Worm (Caenorhabditis elegans) whole organism, L3 larva: Measurements from ENCODE around the gene sid-3.

ENCODE experiments used
- R02D3.7 ChIP-seq: fragments of 150-350 bp; optimal IDR thresholded peaks from 2 replicates; lab custom pipeline; 2014; ENCODE audit warnings: missing biosample characterization, missing genetic modification characterization
- ZK546.5 ChIP-seq: sonication (generic microtip); optimal IDR thresholded peaks from 2 replicates; lab custom pipeline; 2017; ENCODE audit warnings: missing biosample characterization, missing genetic modification characterization
- aly-2 ChIP-seq: fragments of 150-350 bp; optimal IDR thresholded peaks from 2 replicates; lab custom pipeline; 2014; ENCODE audit warnings: missing biosample characterization, missing genetic modification characterization
- ama-1 ChIP-seq: fragments of 150-350 bp; optimal IDR thresholded peaks from 2 replicates; lab custom pipeline; 2018
- ceh-16 ChIP-seq: sonication (generic microtip); optimal IDR thresholded peaks from 2 replicates; lab custom pipeline; 2017; ENCODE audit warnings: missing biosample characterization, missing genetic modification characterization
- ceh-28 ChIP-seq: fragments of 150-350 bp; optimal IDR thresholded peaks from 2 replicates; lab custom pipeline; 2014; ENCODE audit warnings: missing biosample characterization, missing genetic modification reagents, missing genetic modification characterization
- ceh-82 ChIP-seq: fragments of 150-350 bp; optimal IDR thresholded peaks from 2 replicates; lab custom pipeline; 2014; ENCODE audit warnings: missing biosample characterization, missing genetic modification characterization
- ceh-9 ChIP-seq: sonication (generic microtip); optimal IDR thresholded peaks from 2 replicates; lab custom pipeline; 2018; ENCODE audit warnings: missing biosample characterization, missing genetic modification characterization
- daf-12 ChIP-seq: fragments of 150-350 bp; optimal IDR thresholded peaks from 2 replicates; lab custom pipeline; 2014; ENCODE audit warnings: missing biosample characterization, missing genetic modification reagents, missing genetic modification characterization
- egl-27 ChIP-seq: sonication (generic microtip); optimal IDR thresholded peaks from 4 replicates; lab custom pipeline; 2017; ENCODE audit warnings: missing biosample characterization, missing genetic modification reagents, missing genetic modification characterization
- egl-5 ChIP-seq: fragments of 150-350 bp; optimal IDR thresholded peaks from 2 replicates; lab custom pipeline; 2017; ENCODE audit warnings: missing biosample characterization, missing genetic modification reagents, missing genetic modification characterization, inconsistent platforms
- elt-1 ChIP-seq: fragments of 150-350 bp; optimal IDR thresholded peaks from 2 replicates; lab custom pipeline; 2014; ENCODE audit warnings: missing biosample characterization, missing genetic modification characterization
- elt-2 ChIP-seq: sonication (generic microtip); optimal IDR thresholded peaks from 2 replicates; lab custom pipeline; 2016; ENCODE audit warnings: missing genetic modification reagents, mild to moderate bottlenecking, missing genetic modification characterization, missing compliant biosample characterization
- elt-3 ChIP-seq, 3 experiments: fragments of 150-350 bp in 1 of 3; sonication (generic microtip) in 2 of 3; optimal IDR thresholded peaks; 2 replicates in 2 of 3; 4 replicates in 1 of 3; lab custom pipeline; 2014 to 2017; ENCODE audit warnings: missing biosample characterization in 3 of 3, missing genetic modification characterization in 3 of 3
- eor-1 ChIP-seq, 2 experiments: fragments of 150-350 bp; optimal IDR thresholded peaks; 2 replicates each; lab custom pipeline; 2014 to 2018; ENCODE audit warnings: missing biosample characterization in 2 of 2, missing genetic modification characterization in 2 of 2
- fkh-10 ChIP-seq: sonication (generic microtip); optimal IDR thresholded peaks from 2 replicates; lab custom pipeline; 2017; ENCODE audit warnings: missing biosample characterization, missing genetic modification reagents, missing genetic modification characterization
- fkh-2 ChIP-seq: fragments of 150-350 bp; optimal IDR thresholded peaks from 2 replicates; lab custom pipeline; 2014; ENCODE audit warnings: missing biosample characterization, missing genetic modification reagents, missing genetic modification characterization
- fos-1 ChIP-seq: fragments of 150-350 bp; optimal IDR thresholded peaks from 2 replicates; lab custom pipeline; 2014; ENCODE audit warnings: missing biosample characterization, missing genetic modification characterization
- hmg-11 ChIP-seq: sonication (generic microtip); optimal IDR thresholded peaks from 2 replicates; lab custom pipeline; 2016; ENCODE audit warnings: missing genetic modification characterization, missing compliant biosample characterization
- jun-1 ChIP-seq: fragments of 150-350 bp; optimal IDR thresholded peaks from 2 replicates; lab custom pipeline; 2014; ENCODE audit warnings: missing biosample characterization, missing genetic modification reagents, missing genetic modification characterization
- lin-15B ChIP-seq: fragments of 150-350 bp; optimal IDR thresholded peaks from 2 replicates; lab custom pipeline; 2014; ENCODE audit warnings: missing biosample characterization, missing genetic modification characterization
- lin-39 ChIP-seq: fragments of 150-350 bp; optimal IDR thresholded peaks from 2 replicates; lab custom pipeline; 2018; ENCODE audit warnings: missing biosample characterization, missing genetic modification reagents, missing genetic modification characterization
- lsy-12 ChIP-seq: sonication (generic microtip); optimal IDR thresholded peaks from 2 replicates; lab custom pipeline; 2016; ENCODE audit warnings: mild to moderate bottlenecking, missing genetic modification characterization, missing compliant biosample characterization
- mdl-1 ChIP-seq: fragments of 150-350 bp; optimal IDR thresholded peaks from 2 replicates; lab custom pipeline; 2014; ENCODE audit warnings: missing biosample characterization, missing genetic modification characterization
- mml-1 ChIP-seq: fragments of 150-350 bp; sonication (generic microtip); optimal IDR thresholded peaks from 3 replicates; lab custom pipeline; 2014; ENCODE audit warnings: missing biosample characterization, missing genetic modification characterization
- nfya-1 ChIP-seq: sonication (generic microtip); optimal IDR thresholded peaks from 2 replicates; lab custom pipeline; 2017; ENCODE audit warnings: missing genetic modification characterization, mild to moderate bottlenecking, missing compliant biosample characterization, antibody characterized with exemption, moderate library complexity; ENCODE audit not compliant: insufficient read depth
- nhr-11 ChIP-seq: fragments of 150-350 bp; optimal IDR thresholded peaks from 2 replicates; lab custom pipeline; 2014; ENCODE audit warnings: missing biosample characterization, missing genetic modification characterization
- nhr-12 ChIP-seq: fragments of 150-350 bp; optimal IDR thresholded peaks from 2 replicates; lab custom pipeline; 2014; ENCODE audit warnings: missing biosample characterization, missing genetic modification characterization
- nhr-23 ChIP-seq: fragments of 150-350 bp; optimal IDR thresholded peaks from 2 replicates; lab custom pipeline; 2014; ENCODE audit warnings: missing biosample characterization, missing genetic modification reagents, missing genetic modification characterization
- nhr-237 ChIP-seq: fragments of 150-350 bp; optimal IDR thresholded peaks from 2 replicates; lab custom pipeline; 2014; ENCODE audit warnings: missing biosample characterization, missing genetic modification characterization
- nhr-25 ChIP-seq: sonication (generic microtip); optimal IDR thresholded peaks from 2 replicates; lab custom pipeline; 2017; ENCODE audit warnings: missing biosample characterization, missing genetic modification characterization
- nhr-28 ChIP-seq: fragments of 150-350 bp; optimal IDR thresholded peaks from 2 replicates; lab custom pipeline; 2014; ENCODE audit warnings: missing biosample characterization, missing genetic modification characterization
- nhr-43 ChIP-seq: sonication (generic microtip); optimal IDR thresholded peaks from 2 replicates; lab custom pipeline; 2016; ENCODE audit warnings: mild to moderate bottlenecking, missing genetic modification characterization, missing compliant biosample characterization; ENCODE audit not compliant: poor library complexity, severe bottlenecking
- nhr-67 ChIP-seq: fragments of 150-350 bp; optimal IDR thresholded peaks from 2 replicates; lab custom pipeline; 2014; ENCODE audit warnings: missing biosample characterization, missing genetic modification characterization
- nhr-76 ChIP-seq: fragments of 150-350 bp; sonication (generic microtip); optimal IDR thresholded peaks from 5 replicates; lab custom pipeline; 2014; ENCODE audit warnings: missing biosample characterization, missing genetic modification characterization
- nhr-77 ChIP-seq: fragments of 150-350 bp; optimal IDR thresholded peaks from 2 replicates; lab custom pipeline; 2014; ENCODE audit warnings: missing biosample characterization, missing genetic modification characterization
- pha-4 ChIP-seq: fragments of 150-350 bp; optimal IDR thresholded peaks from 2 replicates; lab custom pipeline; 2014; ENCODE audit warnings: missing biosample characterization, missing genetic modification reagents, missing genetic modification characterization
- pqm-1 ChIP-seq: fragments of 150-350 bp; optimal IDR thresholded peaks from 2 replicates; lab custom pipeline; 2017; ENCODE audit warnings: missing biosample characterization, missing genetic modification characterization, inconsistent platforms
- sea-2 ChIP-seq: fragments of 150-350 bp; sonication (generic microtip); optimal IDR thresholded peaks from 4 replicates; lab custom pipeline; 2014; ENCODE audit warnings: missing biosample characterization, missing genetic modification reagents, missing genetic modification characterization
- skn-1 ChIP-seq: fragments of 150-350 bp; optimal IDR thresholded peaks from 2 replicates; lab custom pipeline; 2014; ENCODE audit warnings: missing biosample characterization, missing genetic modification characterization
- snpc-4 ChIP-seq: fragments of 150-350 bp; optimal IDR thresholded peaks from 2 replicates; lab custom pipeline; 2014; ENCODE audit warnings: missing biosample characterization, missing genetic modification characterization
- tbx-2 ChIP-seq: sonication (generic microtip); optimal IDR thresholded peaks from 2 replicates; lab custom pipeline; 2016; ENCODE audit warnings: mild to moderate bottlenecking, missing genetic modification characterization, missing compliant biosample characterization
- unc-39 ChIP-seq: sonication (generic microtip); optimal IDR thresholded peaks from 4 replicates; lab custom pipeline; 2017; ENCODE audit warnings: missing biosample characterization, missing genetic modification characterization
- unc-62 ChIP-seq: fragments of 150-350 bp; sonication (generic microtip); optimal IDR thresholded peaks from 4 replicates; lab custom pipeline; 2014; ENCODE audit warnings: missing biosample characterization, missing genetic modification reagents, missing genetic modification characterization
- zag-1 ChIP-seq: fragments of 150-350 bp; optimal IDR thresholded peaks from 2 replicates; lab custom pipeline; 2014; ENCODE audit warnings: missing biosample characterization, missing genetic modification characterization
- ztf-11 ChIP-seq: fragments of 150-350 bp; optimal IDR thresholded peaks from 2 replicates; lab custom pipeline; 2014; ENCODE audit warnings: missing biosample characterization, missing genetic modification characterization
- ztf-4 ChIP-seq: fragments of 150-350 bp; optimal IDR thresholded peaks from 2 replicates; lab custom pipeline; 2014; ENCODE audit warnings: missing biosample characterization, missing genetic modification characterization

The sid-3 gene

ce11 chrX:17149877-17150490, 36.2 kb upstream of the sid-3 start, which contains the start of gene T23C6.4:
T23C6.4 (minus strand) TSS chrX:17149927.
- peak; percentile 31 for TF ChIP-seq lin-39
- TF ChIP-seq pqm-1 (tag; lab: Kevin White, UChicago): no peak
- TF ChIP-seq fkh-10 (GFP tag; lab: Kevin White, UChicago): no peak
- TF ChIP-seq nhr-25 (tag; lab: Kevin White, UChicago): no peak
- no peak for TF ChIP-seq pha-4
- TF ChIP-seq nfya-1 (tag; lab: Kevin White, UChicago): peak; percentile 4
- TF ChIP-seq, all 47 proteins: peak for 2

- TF ChIP-seq lin-39: peak; percentile 62
- no peak for TF ChIP-seq zag-1
- peak; percentile 67 for TF ChIP-seq sea-2 (GFP tag; lab: Kevin White, UChicago)
- TF ChIP-seq elt-3 (tag; optimal IDR thresholded peaks at IDR 0.05; lab: Kevin White, UChicago): no peak
- TF ChIP-seq nhr-237: no peak
- peak; percentile 52 for TF ChIP-seq nhr-23 (tag; lab: Kevin White, UChicago)
- TF ChIP-seq R02D3.7 (tag; lab: Kevin White, UChicago): no peak
- TF ChIP-seq jun-1 (tag; lab: Kevin White, UChicago): no peak
- no peak for TF ChIP-seq ceh-16 (tag; lab: Kevin White, UChicago)
- TF ChIP-seq ceh-82: no peak
- peak; percentile 65 for TF ChIP-seq snpc-4 (tag; lab: Kevin White, UChicago)
- TF ChIP-seq ceh-9: no peak
- TF ChIP-seq nhr-12 (tag; lab: Kevin White, UChicago): no peak
- peak; percentile 69 for TF ChIP-seq egl-5 (tag; lab: Kevin White, UChicago)
- no peak for TF ChIP-seq mdl-1 (tag; lab: Kevin White, UChicago)
- no peak for TF ChIP-seq nhr-28 (tag; lab: Kevin White, UChicago)
- peak; percentile 13 for TF ChIP-seq lsy-12 (tag; lab: Kevin White, UChicago)
- peak; percentile 6 for TF ChIP-seq ceh-28 (tag; lab: Kevin White, UChicago)
- TF ChIP-seq tbx-2: peak; percentile 54
- no peak for TF ChIP-seq unc-62 (GFP tag; lab: Kevin White, UChicago)
- peak; percentile 17 for TF ChIP-seq egl-27 (tag; lab: Kevin White, UChicago)
- TF ChIP-seq nhr-25 (tag; lab: Kevin White, UChicago): peak; percentile 62
- peak; percentile 24 for TF ChIP-seq elt-1 (tag; lab: Kevin White, UChicago)
- TF ChIP-seq pha-4: peak; percentile 91
- TF ChIP-seq lin-15B (tag; lab: Kevin White, UChicago): peak; percentile 41
- TF ChIP-seq unc-39 (tag; lab: Kevin White, UChicago): no peak
- TF ChIP-seq hmg-11: peak; percentile 84
- no peak for TF ChIP-seq ama-1 (lab: Kevin White, UChicago)
- peak; percentile 84 for TF ChIP-seq nfya-1 (tag; lab: Kevin White, UChicago)
- no peak for TF ChIP-seq nhr-67
- no peak for TF ChIP-seq nhr-77 (tag; lab: Kevin White, UChicago)
- no peak for TF ChIP-seq mml-1 (tag; lab: Kevin White, UChicago)
- TF ChIP-seq skn-1: no peak
- no peak for TF ChIP-seq fos-1 (tag; lab: Kevin White, UChicago)
- TF ChIP-seq eor-1 (tag; optimal IDR thresholded peaks at IDR 0.05; lab: Kevin White, UChicago): no peak
- no peak for TF ChIP-seq daf-12 (tag; lab: Kevin White, UChicago)
- TF ChIP-seq pqm-1 (tag; lab: Kevin White, UChicago): peak; percentile 58
- no peak for TF ChIP-seq nhr-76 (tag; lab: Kevin White, UChicago)
- no peak for TF ChIP-seq fkh-10 (GFP tag; lab: Kevin White, UChicago)
- peak; percentile 50 for TF ChIP-seq elt-2 (tag; lab: Kevin White, UChicago)
- TF ChIP-seq aly-2 (tag; lab: Kevin White, UChicago): no peak
- TF ChIP-seq nhr-43 (tag; lab: Kevin White, UChicago): peak; percentile 48
- no peak for TF ChIP-seq ztf-4
- TF ChIP-seq ZK546.5 (tag; lab: Kevin White, UChicago): no peak
- TF ChIP-seq nhr-11 (tag; lab: Kevin White, UChicago): no peak
- TF ChIP-seq fkh-2: no peak
- no peak for TF ChIP-seq ztf-11 (tag; lab: Kevin White, UChicago)
Observed at ce11 chrX:17151160-17151711, 34.9 kb upstream of the sid-3 start, which contains the start of gene mdt-1.2. mdt-1.2 (plus strand) TSS chrX:17151522.
